Worm (Caenorhabditis elegans) whole organism, early embryonic: ENCODE data around the gene bnc-1.

Experiments
- ama-1 ChIP-seq: fragments of 150-350 bp; optimal IDR thresholded peaks from 2 replicates; lab custom pipeline; 2014
- ets-7 ChIP-seq: sonication (generic microtip); optimal IDR thresholded peaks from 2 replicates; lab custom pipeline; 2016; ENCODE audit warnings: missing genotype, missing genetic modification characterization, missing compliant biosample characterization
- flt-1 ChIP-seq: fragments of 200-800 bp; sonication (Bioruptor generic); IDR thresholded peaks from 2 replicates; pipeline ENCODE4 v1.3.6; 2022; ENCODE audit warnings: missing genetic modification characterization, missing compliant biosample characterization
- hmbx-1 ChIP-seq: sonication (generic microtip); optimal IDR thresholded peaks from 2 replicates; lab custom pipeline; 2016; ENCODE audit warnings: mild to moderate bottlenecking, missing genetic modification characterization, missing compliant biosample characterization

Gene bnc-1

ce11 chrV:12233425-12233824, 43.4 kb downstream of the bnc-1 start:
- TF ChIP-seq flt-1 (no peak), ama-1 (lab: Kevin White, UChicago) (no peak), hmbx-1 (tag; lab: Kevin White, UChicago) (no peak), ets-7 (no peak)
